Worm (Caenorhabditis elegans) whole organism, early embryonic: ENCODE data around the gene lron-13.

Experiments used
- ama-1 ChIP-seq: fragments of 150-350 bp; optimal IDR thresholded peaks from 2 replicates; lab custom pipeline; 2014
- hmbx-1 ChIP-seq: sonication (generic microtip); optimal IDR thresholded peaks from 2 replicates; lab custom pipeline; 2016; ENCODE audit warnings: mild to moderate bottlenecking, missing genetic modification characterization, missing compliant biosample characterization
- pes-1 ChIP-seq: fragments of 200-800 bp; sonication (Bioruptor generic); IDR thresholded peaks from 2 replicates; pipeline ENCODE4 v1.3.6; 2022; ENCODE audit warnings: missing genetic modification reagents, missing genetic modification characterization, missing compliant biosample characterization

ce11 chrIII:13581727-13582126, 54.5 kb downstream of the lron-13 start:
- no peak for TF ChIP-seq pes-1 (GFP tag; lab: Robert Waterston, UW)
- no peak for TF ChIP-seq ama-1 (lab: Kevin White, UChicago)
- no peak for TF ChIP-seq hmbx-1 (tag; lab: Kevin White, UChicago)
